Fruit fly (Drosophila melanogaster): ENCODE results near the gene CG10996.
A peak's percentile ranks its signal among the peaks of the same experiment; 100 is the strongest.

DNA sequence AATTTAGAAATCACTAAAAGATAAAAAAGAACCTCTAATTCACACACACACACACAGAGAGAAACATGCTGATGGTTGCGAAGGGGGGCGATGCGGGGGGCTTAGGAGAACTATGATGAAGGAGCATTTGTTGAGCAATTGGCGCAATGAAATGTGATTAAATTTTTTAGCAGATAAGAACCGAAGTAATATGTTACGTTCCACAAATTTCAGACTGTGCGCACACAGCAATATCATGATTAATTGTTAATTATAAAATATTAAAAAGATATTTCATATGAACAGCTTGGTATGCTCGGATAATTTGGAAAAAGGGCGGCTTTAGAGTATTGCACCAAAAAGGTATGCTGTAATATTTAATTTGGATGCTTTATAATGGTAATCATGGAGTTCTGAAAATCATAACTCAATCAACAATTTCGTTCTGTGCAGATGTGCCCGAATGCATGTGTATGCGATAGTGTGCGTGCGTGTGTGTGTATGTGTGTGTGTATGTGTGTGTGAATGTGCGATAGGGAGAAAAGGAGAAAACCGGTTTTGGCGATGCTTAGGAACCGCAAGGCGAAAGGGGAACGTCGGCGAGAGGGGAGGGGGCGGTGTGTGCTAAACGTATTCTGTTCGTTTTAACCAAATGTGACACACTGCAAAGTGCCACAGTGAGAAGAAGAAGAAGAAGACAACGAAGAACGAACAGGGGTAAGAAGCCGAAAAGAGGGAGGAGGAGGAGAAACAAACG, 23.8 kb upstream of the CG10996 start:
- TF ChIP-seq topi (GFP tag; optimal IDR thresholded peaks at IDR 0.05) (no peak), CG6792 (GFP tag; optimal IDR thresholded peaks at IDR 0.05) (no peak), CG8119 (GFP tag; IDR thresholded peaks at IDR 0.05) (peak; percentile 21; the same call in 1 of the 3 replicates), Eip75B (GFP tag; optimal IDR thresholded peaks at IDR 0.05) (no peak), lz (GFP tag; optimal IDR thresholded peaks at IDR 0.05) (no peak), CG8632 (GFP tag; optimal IDR thresholded peaks at IDR 0.05) (no peak), dsx (GFP tag; optimal IDR thresholded peaks at IDR 0.05; ENCODE audit: poor library complexity, severe bottlenecking) (no peak), OdsH (GFP tag; optimal IDR thresholded peaks at IDR 0.05) (no peak)
